Fruit fly (Drosophila melanogaster) whole organism, embryonic: Measurements from ENCODE around the gene Hr4.
A peak's percentile ranks its signal among the peaks of the same experiment; 100 is the strongest.

Source experiments
- ATbp ChIP-seq: fragments of 200-800 bp; sonication (Bioruptor generic); optimal IDR thresholded peaks from 2 replicates; lab custom pipeline; 2017; ENCODE audit warnings: missing biosample characterization, mild to moderate bottlenecking, missing genetic modification characterization, missing genetic modification reagents
- Bgb ChIP-seq: fragments of 200-800 bp; sonication (Bioruptor generic); IDR thresholded peaks from 2 replicates; pipeline ENCODE4 v1.3.6; 2022; ENCODE audit warnings: missing biosample characterization, missing genetic modification characterization; ENCODE audit not compliant: partially characterized antibody
- CG10267 ChIP-seq: fragments of 200-800 bp; sonication (Bioruptor generic); optimal IDR thresholded peaks from 2 replicates; lab custom pipeline; 2018; ENCODE audit warnings: missing biosample characterization, mild to moderate bottlenecking, missing genetic modification characterization, moderate library complexity
- CG10274 ChIP-seq: fragments of 200-800 bp; sonication (Bioruptor generic); optimal IDR thresholded peaks from 3 replicates; lab custom pipeline; 2017; ENCODE audit warnings: missing biosample characterization, mild to moderate bottlenecking, missing genetic modification characterization
- CG11723 ChIP-seq: fragments of 200-800 bp; sonication (Bioruptor generic); optimal IDR thresholded peaks from 2 replicates; lab custom pipeline; 2017; ENCODE audit warnings: missing biosample characterization, mild to moderate bottlenecking, missing genetic modification characterization
- CG1233 ChIP-seq: fragments of 200-800 bp; sonication (Bioruptor generic); optimal IDR thresholded peaks from 4 replicates; lab custom pipeline; 2018; ENCODE audit warnings: missing biosample characterization, mild to moderate bottlenecking, missing genetic modification characterization
- CG14014 ChIP-seq: fragments of 200-800 bp; sonication (Bioruptor generic); IDR thresholded peaks from 2 replicates; pipeline ENCODE4 v1.3.6; 2022; ENCODE audit warnings: missing biosample characterization, missing genetic modification characterization
- CG15479 ChIP-seq: fragments of 200-800 bp; sonication (Bioruptor generic); optimal IDR thresholded peaks from 3 replicates; lab custom pipeline; 2019; ENCODE audit warnings: missing biosample characterization, mild to moderate bottlenecking, missing genetic modification characterization, moderate library complexity
- CG1647 ChIP-seq: fragments of 200-800 bp; sonication (Bioruptor generic); optimal IDR thresholded peaks from 3 replicates; lab custom pipeline; 2016; ENCODE audit warnings: missing biosample characterization, missing genetic modification characterization
- CG2129 ChIP-seq: fragments of 200-800 bp; sonication (Bioruptor generic); IDR thresholded peaks from 2 replicates; pipeline ENCODE4 v1.3.6; 2022; ENCODE audit warnings: missing biosample characterization, missing genetic modification characterization; ENCODE audit not compliant: partially characterized antibody
- CG2199 ChIP-seq: fragments of 200-800 bp; sonication (Bioruptor generic); IDR thresholded peaks from 3 replicates; pipeline ENCODE4 v1.3.6; 2022; ENCODE audit warnings: missing biosample characterization, missing genetic modification characterization
- CG3163 ChIP-seq: fragments of 200-800 bp; sonication (Bioruptor generic); optimal IDR thresholded peaks from 3 replicates; lab custom pipeline; 2016; ENCODE audit warnings: missing biosample characterization, missing genetic modification characterization
- CG3407 ChIP-seq: fragments of 200-800 bp; sonication (Bioruptor generic); optimal IDR thresholded peaks from 2 replicates; lab custom pipeline; 2018; ENCODE audit warnings: missing biosample characterization, mild to moderate bottlenecking, missing genetic modification characterization
- CG3726 ChIP-seq: fragments of 200-800 bp; sonication (Bioruptor generic); IDR thresholded peaks from 3 replicates; pipeline ENCODE4, ENCODE4 v1.3.6; 2022; ENCODE audit warnings: missing biosample characterization, missing genetic modification characterization
- CG4854 ChIP-seq: fragments of 200-800 bp; sonication (Bioruptor generic); optimal IDR thresholded peaks from 2 replicates; lab custom pipeline; 2016; ENCODE audit warnings: missing biosample characterization, missing genetic modification characterization, inconsistent platforms
- CG9727 ChIP-seq: fragments of 200-800 bp; sonication (Bioruptor generic); optimal IDR thresholded peaks from 3 replicates; lab custom pipeline; 2017; ENCODE audit warnings: missing biosample characterization, mild to moderate bottlenecking, missing genetic modification characterization
- D19B ChIP-seq: fragments of 200-800 bp; sonication (Bioruptor generic); optimal IDR thresholded peaks from 2 replicates; lab custom pipeline; 2017; ENCODE audit warnings: missing biosample characterization, mild to moderate bottlenecking, missing genetic modification characterization
- Dfd ChIP-seq, 2 experiments: fragments of >200 bp; optimal IDR thresholded peaks; 2 replicates each; lab custom pipeline; 2017; ENCODE audit warnings: missing biosample characterization in 2 of 2, missing genetic modification characterization in 2 of 2
- E2f1 ChIP-seq: fragments of 200-800 bp; sonication (Bioruptor generic); IDR thresholded peaks from 2 replicates; pipeline ENCODE4 v1.3.6; 2022; ENCODE audit warnings: missing biosample characterization, missing genetic modification characterization
- Gug ChIP-seq: fragments of 200-800 bp; sonication (Bioruptor generic); IDR thresholded peaks from 4 replicates; pipeline ENCODE4 v1.3.6; 2022; ENCODE audit warnings: missing biosample characterization, missing genetic modification characterization
- H2.0 ChIP-seq: fragments of 200-800 bp; sonication (Bioruptor generic); IDR thresholded peaks from 2 replicates; pipeline ENCODE4 v1.3.6; 2022; ENCODE audit warnings: missing biosample characterization, missing genetic modification characterization
- HLH54F ChIP-seq: fragments of 200-800 bp; sonication (Bioruptor generic); optimal IDR thresholded peaks from 3 replicates; lab custom pipeline; 2016; ENCODE audit warnings: missing biosample characterization, missing genetic modification characterization
- Hey ChIP-seq: fragments of 200-800 bp; sonication (Bioruptor generic); optimal IDR thresholded peaks from 3 replicates; lab custom pipeline; 2018; ENCODE audit warnings: missing biosample characterization, mild to moderate bottlenecking, missing genetic modification characterization
- Hmr ChIP-seq: fragments of 200-800 bp; sonication (Bioruptor generic); optimal IDR thresholded peaks from 3 replicates; lab custom pipeline; 2017; ENCODE audit warnings: mild to moderate bottlenecking, missing biosample characterization, missing genetic modification reagents, missing genetic modification characterization
- Hr3 ChIP-seq: fragments of 200-800 bp; sonication (Bioruptor generic); optimal IDR thresholded peaks from 3 replicates; lab custom pipeline; 2016; ENCODE audit warnings: missing biosample characterization, missing genetic modification characterization
- Hr39 ChIP-seq: fragments of >200 bp; optimal IDR thresholded peaks from 2 replicates; lab custom pipeline; 2017
- NFAT ChIP-seq: fragments of 200-800 bp; sonication (Bioruptor generic); IDR thresholded peaks from 2 replicates; pipeline ENCODE4 v1.3.6; 2022; ENCODE audit warnings: missing biosample characterization, missing genetic modification characterization
- Nf-YA ChIP-seq: fragments of 200-800 bp; sonication (Bioruptor generic); IDR thresholded peaks from 2 replicates; pipeline ENCODE4 v1.3.6; 2022; ENCODE audit warnings: missing biosample characterization, missing genetic modification characterization
- Oli ChIP-seq: fragments of 200-800 bp; sonication (Bioruptor generic); optimal IDR thresholded peaks from 2 replicates; lab custom pipeline; 2018; ENCODE audit warnings: missing biosample characterization, mild to moderate bottlenecking, missing genetic modification characterization, moderate library complexity
- PHDP ChIP-seq: fragments of 200-800 bp; sonication (Bioruptor generic); optimal IDR thresholded peaks from 3 replicates; lab custom pipeline; 2018; ENCODE audit warnings: missing biosample characterization, mild to moderate bottlenecking, missing genetic modification characterization, moderate library complexity
- Ravus ChIP-seq: fragments of 200-800 bp; sonication (Bioruptor generic); IDR thresholded peaks from 2 replicates; pipeline ENCODE4 v1.3.6; 2022; ENCODE audit warnings: missing biosample characterization, missing genetic modification characterization
- Rx ChIP-seq: fragments of 200-800 bp; sonication (Bioruptor generic); IDR thresholded peaks from 2 replicates; pipeline ENCODE4 v1.3.6; 2022; ENCODE audit warnings: missing biosample characterization, missing genetic modification characterization
- TFAM ChIP-seq: fragments of 200-800 bp; sonication (Bioruptor generic); optimal IDR thresholded peaks from 2 replicates; lab custom pipeline; 2017; ENCODE audit warnings: missing biosample characterization, missing genetic modification characterization, inconsistent platforms
- Xrp1 ChIP-seq: fragments of 200-800 bp; sonication (Bioruptor generic); IDR thresholded peaks from 2 replicates; pipeline ENCODE4 v1.3.6; 2022; ENCODE audit warnings: missing biosample characterization, missing genetic modification characterization
- amos ChIP-seq: fragments of 200-800 bp; sonication (Bioruptor generic); IDR thresholded peaks from 2 replicates; pipeline ENCODE4 v1.3.6; 2022; ENCODE audit warnings: missing biosample characterization, missing genetic modification characterization; ENCODE audit not compliant: partially characterized antibody
- bowl ChIP-seq: fragments of 200-800 bp; sonication (Bioruptor generic); IDR thresholded peaks from 2 replicates; pipeline ENCODE4 v1.3.6; 2022; ENCODE audit warnings: missing biosample characterization, missing genetic modification characterization
- br ChIP-seq: fragments of >200 bp; optimal IDR thresholded peaks from 2 replicates; lab custom pipeline; 2017
- bsh ChIP-seq, 2 experiments: fragments of 200-800 bp; sonication (Bioruptor generic); optimal IDR thresholded peaks; 2 replicates each; lab custom pipeline; 2017 to 2018; ENCODE audit warnings: mild to moderate bottlenecking in 2 of 2, missing biosample characterization in 2 of 2, missing genetic modification characterization in 2 of 2, moderate library complexity in 1 of 2
- corto ChIP-seq: fragments of 200-800 bp; sonication (Bioruptor generic); optimal IDR thresholded peaks from 2 replicates; lab custom pipeline; 2016; ENCODE audit warnings: missing biosample characterization, mild to moderate bottlenecking, missing genetic modification characterization, moderate library complexity
- dimm ChIP-seq: fragments of 200-800 bp; sonication (Bioruptor generic); IDR thresholded peaks from 2 replicates; pipeline ENCODE4 v1.3.6; 2022; ENCODE audit warnings: missing biosample characterization, missing genetic modification characterization
- ewg ChIP-seq: fragments of 200-800 bp; sonication (Bioruptor generic); optimal IDR thresholded peaks from 3 replicates; lab custom pipeline; 2017; ENCODE audit warnings: mild to moderate bottlenecking, missing biosample characterization, missing genetic modification reagents, missing genetic modification characterization
- exex ChIP-seq: fragments of 200-800 bp; sonication (Bioruptor generic); optimal IDR thresholded peaks from 4 replicates; lab custom pipeline; 2018; ENCODE audit warnings: missing biosample characterization, mild to moderate bottlenecking, missing genetic modification characterization, moderate library complexity
- mld ChIP-seq: fragments of 200-800 bp; sonication (Bioruptor generic); IDR thresholded peaks from 3 replicates; pipeline ENCODE4 v1.3.6; 2022; ENCODE audit warnings: missing biosample characterization, missing genetic modification characterization; ENCODE audit not compliant: partially characterized antibody
- schlank ChIP-seq: fragments of 200-800 bp; sonication (Bioruptor generic); optimal IDR thresholded peaks from 2 replicates; lab custom pipeline; 2018; ENCODE audit warnings: missing biosample characterization, mild to moderate bottlenecking, missing genetic modification characterization
- sima ChIP-seq: fragments of 200-800 bp; sonication (Bioruptor generic); optimal IDR thresholded peaks from 2 replicates; lab custom pipeline; 2016; ENCODE audit warnings: missing biosample characterization, missing genetic modification characterization
- sr ChIP-seq: fragments of 200-800 bp; sonication (Bioruptor generic); IDR thresholded peaks from 3 replicates; pipeline ENCODE4 v1.3.6; 2022; ENCODE audit warnings: missing biosample characterization, missing genetic modification characterization
- toy ChIP-seq: fragments of 200-800 bp; sonication (Bioruptor generic); IDR thresholded peaks from 2 replicates; pipeline ENCODE4 v1.3.6; 2022; ENCODE audit warnings: missing biosample characterization, missing genetic modification characterization
- trem ChIP-seq: fragments of 200-800 bp; optimal IDR thresholded peaks from 3 replicates; lab custom pipeline; 2019; ENCODE audit warnings: missing biosample characterization, mild to moderate bottlenecking, missing genetic modification characterization, moderate library complexity
- vvl ChIP-seq: fragments of 200-800 bp; sonication (Bioruptor generic); IDR thresholded peaks from 2 replicates; pipeline ENCODE4 v1.3.6; 2022; ENCODE audit warnings: missing biosample characterization, missing genetic modification characterization
- zf30C ChIP-seq: fragments of 200-800 bp; sonication (Bioruptor generic); optimal IDR thresholded peaks from 3 replicates; lab custom pipeline; 2018; ENCODE audit warnings: missing biosample characterization, mild to moderate bottlenecking, missing genetic modification characterization

Gene Hr4

DNA sequence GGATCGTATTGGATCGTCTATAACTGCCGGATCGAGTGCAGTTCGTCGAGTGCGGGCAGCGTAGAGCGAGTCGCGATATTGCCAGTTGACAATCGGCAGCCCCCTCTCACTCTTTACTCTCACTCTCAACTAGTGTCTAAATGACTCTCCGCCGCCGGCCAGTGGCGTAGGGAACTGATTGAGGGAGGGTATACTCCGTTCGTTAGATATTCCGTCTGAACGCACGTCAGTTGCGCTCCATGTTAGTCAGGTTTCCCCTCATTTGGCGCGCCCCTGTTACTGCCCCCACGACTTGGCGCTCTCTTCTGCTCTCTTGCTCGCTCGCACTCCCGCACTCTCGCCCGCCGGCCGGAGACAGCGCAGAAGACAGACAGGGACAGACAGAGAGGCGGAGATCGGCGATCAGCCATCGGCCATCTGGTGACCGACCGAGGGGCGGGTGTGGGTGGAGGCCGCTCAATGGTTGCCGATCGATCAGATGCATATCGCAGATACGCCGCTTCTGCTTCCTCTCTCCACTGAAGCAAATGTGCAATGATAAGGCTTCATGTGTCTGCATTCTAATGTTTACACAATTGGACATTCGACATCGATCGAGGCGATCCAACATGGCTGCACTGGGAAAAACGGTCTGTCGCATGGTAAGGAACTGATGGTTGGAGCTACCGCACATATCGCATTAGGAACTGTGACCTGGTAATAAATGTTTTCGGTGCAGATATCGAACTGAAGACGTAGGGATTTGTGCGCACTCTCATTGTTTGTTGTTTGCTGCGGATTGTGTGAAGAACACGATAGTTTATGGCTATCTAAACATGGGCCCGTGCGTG lies 108.5 kb downstream of the Hr4 start, which contains the start of gene moody (continued):
- TF ChIP-seq sima (GFP tag; lab: Kevin White, UChicago) (peak; percentile 88), Hr3 (GFP tag; lab: Kevin White, UChicago) (peak; percentile 93), H2.0 (GFP tag; lab: Robert Waterston, UW) (peak; percentile 99), mld (GFP tag; lab: Robert Waterston, UW) (no peak), CG14014 (GFP tag; lab: Robert Waterston, UW) (peak; percentile 99), CG15479 (GFP tag; lab: Kevin White, UChicago) (peak; percentile 68), Hr39 (lab: Kevin White, UChicago) (no peak), bowl (GFP tag; lab: Robert Waterston, UW) (peak; percentile 97), amos (GFP tag; lab: Robert Waterston, UW) (peak; percentile 38; the same call in 1 of the 2 replicates), NFAT (GFP tag; lab: Robert Waterston, UW) (peak; percentile 100), TFAM (GFP tag; lab: Kevin White, UChicago) (peak; percentile 66), bsh (GFP tag; optimal IDR thresholded peaks at IDR 0.05; lab: Kevin White, UChicago) (peak; percentile 69 to 95), dimm (GFP tag; lab: Robert Waterston, UW) (peak; percentile 93), PHDP (tag; lab: Kevin White, UChicago) (peak; percentile 97), Hey (peak; percentile 96), CG9727 (GFP tag; lab: Kevin White, UChicago) (peak; percentile 91), CG3726 (GFP tag; lab: Robert Waterston, UW) (peak; percentile 97), CG10274 (GFP tag; lab: Kevin White, UChicago) (peak; percentile 92), trem (tag; lab: Kevin White, UChicago) (peak; percentile 58), CG11723 (peak; percentile 97), CG10267 (tag; lab: Kevin White, UChicago) (peak; percentile 87), CG3163 (GFP tag; lab: Kevin White, UChicago) (peak; percentile 90), schlank (tag; lab: Kevin White, UChicago) (peak; percentile 98), CG2129 (no peak), sr (GFP tag; lab: Robert Waterston, UW) (peak; percentile 99), Hmr (GFP tag; lab: Kevin White, UChicago) (peak; percentile 99), br (lab: Kevin White, UChicago) (no peak), Dfd (GFP tag; optimal IDR thresholded peaks at IDR 0.05; lab: Kevin White, UChicago) (no peak), HLH54F (GFP tag; lab: Kevin White, UChicago) (peak; percentile 98), ATbp (GFP tag; lab: Kevin White, UChicago) (peak; percentile 96), CG2199 (GFP tag; lab: Robert Waterston, UW) (peak; percentile 97), Nf-YA (peak; percentile 96), Oli (tag; lab: Kevin White, UChicago) (peak; percentile 93), Ravus (GFP tag; lab: Robert Waterston, UW) (peak; percentile 91), zf30C (GFP tag; lab: Kevin White, UChicago) (peak; percentile 95), Gug (GFP tag; lab: Robert Waterston, UW) (peak; percentile 100), exex (tag; lab: Kevin White, UChicago) (peak; percentile 85), toy (GFP tag; lab: Robert Waterston, UW) (peak; percentile 95), ewg (GFP tag; lab: Kevin White, UChicago) (peak; percentile 92), corto (GFP tag; lab: Kevin White, UChicago) (no peak), D19B (peak; percentile 92), Rx (GFP tag; lab: Robert Waterston, UW) (peak; percentile 98), E2f1 (GFP tag; lab: Robert Waterston, UW) (peak; percentile 98), Xrp1 (GFP tag; lab: Robert Waterston, UW) (peak; percentile 98), Bgb (peak; percentile 28; the same call in 1 of the 2 replicates), CG4854 (GFP tag; lab: Kevin White, UChicago) (peak; percentile 92), CG3407 (GFP tag; lab: Kevin White, UChicago) (peak; percentile 88), vvl (GFP tag; lab: Robert Waterston, UW) (peak; percentile 99), CG1647 (peak; percentile 94), CG1233 (peak; percentile 94)
